1 fruit fly cellular context compared by ENCODE assay signal in genomic region chrX:7537829-7538228, dm6.
TF ChIP-seq lines count a peak whose summit lies in the region.

No protein-coding gene starts in this region.

TF ChIP-seq in whole organism, prepupa, 60 proteins besides CTCF, POLR2A, EP300 and RAD21 (continued from another document):
- TF ChIP-seq topi (GFP tag; optimal IDR thresholded peaks at IDR 0.05; lab: Kevin White, UChicago) (peak; percentile 73), Sox14 (GFP tag; optimal IDR thresholded peaks at IDR 0.05; lab: Kevin White, UChicago) (peak; percentile 44), fd85E (GFP tag; optimal IDR thresholded peaks at IDR 0.05; lab: Kevin White, UChicago) (no peak), Hr39 (GFP tag; optimal IDR thresholded peaks at IDR 0.05; lab: Kevin White, UChicago) (peak; percentile 28), CG3032 (tag; optimal IDR thresholded peaks at IDR 0.05; lab: Kevin White, UChicago) (peak; percentile 58), lz (GFP tag; optimal IDR thresholded peaks at IDR 0.05; lab: Kevin White, UChicago) (peak; percentile 35), CG31627 (GFP tag; optimal IDR thresholded peaks at IDR 0.05; lab: Kevin White, UChicago) (peak; percentile 24), CG11294 (GFP tag; IDR thresholded peaks at IDR 0.05; lab: Robert Waterston, UW) (no peak), CG9139 (GFP tag; optimal IDR thresholded peaks at IDR 0.05; lab: Kevin White, UChicago) (peak; percentile 22), CG6276 (GFP tag; optimal IDR thresholded peaks at IDR 0.05; lab: Kevin White, UChicago) (no peak), CG1621 (tag; optimal IDR thresholded peaks at IDR 0.05; lab: Kevin White, UChicago) (peak; percentile 23), CG6808 (GFP tag; optimal IDR thresholded peaks at IDR 0.05; lab: Kevin White, UChicago) (peak; percentile 38), CG6163 (GFP tag; IDR thresholded peaks at IDR 0.05; lab: Robert Waterston, UW) (peak; percentile 57; the same call in 2 of the 3 replicates), CG7368 (GFP tag; optimal IDR thresholded peaks at IDR 0.05; lab: Kevin White, UChicago) (peak; percentile 35), Eip93F (GFP tag; optimal IDR thresholded peaks at IDR 0.05; lab: Kevin White, UChicago) (no peak), CG11762 (GFP tag; optimal IDR thresholded peaks at IDR 0.05; lab: Kevin White, UChicago; ENCODE audit: insufficient read depth) (peak; percentile 19), Met (GFP tag; optimal IDR thresholded peaks at IDR 0.05; lab: Kevin White, UChicago) (peak; percentile 54), pdm3 (GFP tag; optimal IDR thresholded peaks at IDR 0.05; lab: Kevin White, UChicago) (peak; percentile 45), CG11902 (GFP tag; optimal IDR thresholded peaks at IDR 0.05; lab: Kevin White, UChicago) (peak; percentile 67), spab (GFP tag; optimal IDR thresholded peaks at IDR 0.05; lab: Kevin White, UChicago) (peak; percentile 51), CG6792 (GFP tag; optimal IDR thresholded peaks at IDR 0.05; lab: Kevin White, UChicago) (peak; percentile 42), CG8632 (GFP tag; optimal IDR thresholded peaks at IDR 0.05; lab: Kevin White, UChicago) (peak; percentile 42), vri (GFP tag; optimal IDR thresholded peaks at IDR 0.05; lab: Kevin White, UChicago) (no peak), net (GFP tag; optimal IDR thresholded peaks at IDR 0.05; lab: Kevin White, UChicago) (peak; percentile 25), CG15336 (GFP tag; IDR thresholded peaks at IDR 0.05; lab: Robert Waterston, UW) (no peak), Eip75B (GFP tag; optimal IDR thresholded peaks at IDR 0.05; lab: Kevin White, UChicago) (peak; percentile 36), esn (GFP tag; optimal IDR thresholded peaks at IDR 0.05; lab: Kevin White, UChicago) (peak; percentile 45), fkh (GFP tag; optimal IDR thresholded peaks at IDR 0.05; lab: Kevin White, UChicago) (no peak), CG8319 (GFP tag; optimal IDR thresholded peaks at IDR 0.05; lab: Kevin White, UChicago) (peak; percentile 41), Gug (GFP tag; IDR thresholded peaks at IDR 0.05; lab: Robert Waterston, UW) (no peak), Ets21C (GFP tag; optimal IDR thresholded peaks at IDR 0.05; lab: Kevin White, UChicago) (no peak), CG6854 (GFP tag; optimal IDR thresholded peaks at IDR 0.05; lab: Kevin White, UChicago) (no peak), Ets96B (tag; optimal IDR thresholded peaks at IDR 0.05; lab: Kevin White, UChicago) (peak; percentile 64), CG10631 (GFP tag; optimal IDR thresholded peaks at IDR 0.05; lab: Kevin White, UChicago) (peak; percentile 27)
